Worm (Caenorhabditis elegans) whole organism, early embryonic: Measurements from ENCODE around the gene deg-1.

Experiments
- B0310.2 ChIP-seq: sonication (generic microtip); optimal IDR thresholded peaks from 2 replicates; lab custom pipeline; 2016; ENCODE audit warnings: mild to moderate bottlenecking, missing genetic modification characterization, missing compliant biosample characterization
- F13C5.2 ChIP-seq: sonication (generic microtip); optimal IDR thresholded peaks from 2 replicates; lab custom pipeline; 2017; ENCODE audit warnings: mild to moderate bottlenecking, missing genetic modification characterization, inconsistent platforms, missing compliant biosample characterization
- aly-1 ChIP-seq: sonication (generic microtip); optimal IDR thresholded peaks from 2 replicates; lab custom pipeline; 2016; ENCODE audit warnings: missing genetic modification characterization, missing compliant biosample characterization
- ama-1 ChIP-seq: fragments of 150-350 bp; optimal IDR thresholded peaks from 2 replicates; lab custom pipeline; 2014
- ceh-13 ChIP-seq: fragments of 200-800 bp; sonication (Bioruptor generic); optimal IDR thresholded peaks from 2 replicates; lab custom pipeline; 2018; ENCODE audit warnings: mild to moderate bottlenecking, missing genetic modification characterization, missing compliant biosample characterization
- ceh-36 ChIP-seq: sonication (generic microtip); optimal IDR thresholded peaks from 2 replicates; lab custom pipeline; 2016; ENCODE audit warnings: missing genetic modification characterization, inconsistent platforms, missing compliant biosample characterization
- ets-7 ChIP-seq: sonication (generic microtip); optimal IDR thresholded peaks from 2 replicates; lab custom pipeline; 2016; ENCODE audit warnings: missing genotype, missing genetic modification characterization, missing compliant biosample characterization
- flt-1 ChIP-seq: fragments of 200-800 bp; sonication (Bioruptor generic); IDR thresholded peaks from 2 replicates; pipeline ENCODE4 v1.3.6; 2022; ENCODE audit warnings: missing genetic modification characterization, missing compliant biosample characterization
- hmbx-1 ChIP-seq: sonication (generic microtip); optimal IDR thresholded peaks from 2 replicates; lab custom pipeline; 2016; ENCODE audit warnings: mild to moderate bottlenecking, missing genetic modification characterization, missing compliant biosample characterization
- hmg-4 ChIP-seq: fragments of 200-800 bp; sonication (Bioruptor generic); optimal IDR thresholded peaks from 2 replicates; lab custom pipeline; 2018; ENCODE audit warnings: mild to moderate bottlenecking, missing genetic modification characterization, missing compliant biosample characterization
- hnd-1 ChIP-seq: sonication (generic microtip); optimal IDR thresholded peaks from 2 replicates; lab custom pipeline; 2016; ENCODE audit warnings: missing genetic modification characterization, missing compliant biosample characterization
- pes-1 ChIP-seq: fragments of 200-800 bp; sonication (Bioruptor generic); IDR thresholded peaks from 2 replicates; pipeline ENCODE4 v1.3.6; 2022; ENCODE audit warnings: missing genetic modification reagents, missing genetic modification characterization, missing compliant biosample characterization
- scrt-1 ChIP-seq: fragments of 200-800 bp; sonication (Bioruptor generic); IDR thresholded peaks from 2 replicates; pipeline ENCODE4 v1.3.6; 2022; ENCODE audit warnings: missing genetic modification characterization, missing compliant biosample characterization
- sea-1 ChIP-seq: fragments of 200-800 bp; sonication (Bioruptor generic); conservative IDR thresholded peaks from 2 replicates; pipeline ENCODE4 v1.3.6; 2022; ENCODE audit warnings: missing genetic modification characterization, missing compliant biosample characterization
- tbx-11 ChIP-seq: fragments of 200-800 bp; sonication (Bioruptor generic); IDR thresholded peaks from 2 replicates; pipeline ENCODE4 v1.3.6; 2022; ENCODE audit warnings: missing genetic modification characterization, missing compliant biosample characterization
- tbx-37 ChIP-seq: fragments of 200-800 bp; sonication (Bioruptor generic); conservative IDR thresholded peaks from 2 replicates; pipeline ENCODE4 v1.3.6; 2022; ENCODE audit warnings: missing genetic modification reagents, missing genetic modification characterization, missing compliant biosample characterization
- tra-4 ChIP-seq: sonication (generic microtip); optimal IDR thresholded peaks from 2 replicates; lab custom pipeline; 2017; ENCODE audit warnings: missing genetic modification characterization, missing compliant biosample characterization

Gene deg-1

DNA sequence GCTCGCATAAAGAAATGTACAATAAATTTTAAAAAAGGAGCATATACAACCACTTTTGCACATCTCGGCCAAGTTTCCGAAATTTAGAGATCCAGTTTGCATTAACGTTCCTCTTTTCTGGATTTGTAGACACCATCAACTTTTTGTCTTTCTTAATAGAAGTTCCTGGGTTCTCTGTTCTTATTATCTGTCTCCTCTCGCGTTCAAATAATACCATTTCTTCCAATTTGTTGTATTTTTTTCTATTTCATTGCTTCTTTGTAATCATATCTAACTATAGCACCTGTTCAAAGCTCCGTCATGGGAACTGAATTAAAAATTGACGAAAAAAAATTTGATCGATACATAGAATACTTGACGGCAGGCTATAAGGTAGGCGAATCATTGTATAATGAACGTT, 13.5 kb upstream of the deg-1 start, which contains the start of gene K09F5.1:
Gene K09F5.1, plus strand, starts transcription at position 301 of the 400 bp plus-strand sequence.
- no peak for TF ChIP-seq ama-1 (lab: Kevin White, UChicago)
- no peak for TF ChIP-seq tra-4 (tag; lab: Kevin White, UChicago)
- TF ChIP-seq pes-1 (GFP tag; lab: Robert Waterston, UW): no peak
- no peak for TF ChIP-seq hnd-1 (tag; lab: Kevin White, UChicago)
- TF ChIP-seq hmg-4: no peak
- no peak for TF ChIP-seq F13C5.2 (tag; lab: Kevin White, UChicago)
- TF ChIP-seq ceh-13 (GFP tag; lab: Kevin White, UChicago): no peak
- no peak for TF ChIP-seq ceh-36 (tag; lab: Kevin White, UChicago)
- TF ChIP-seq tbx-37 (GFP tag; lab: Robert Waterston, UW): no peak
- no peak for TF ChIP-seq ets-7 (tag; lab: Kevin White, UChicago)
- no peak for TF ChIP-seq scrt-1 (GFP tag; lab: Robert Waterston, UW)
- no peak for TF ChIP-seq B0310.2 (tag; lab: Kevin White, UChicago)
- no peak for TF ChIP-seq aly-1 (tag; lab: Kevin White, UChicago)
- no peak for TF ChIP-seq hmbx-1 (tag; lab: Kevin White, UChicago)

DNA sequence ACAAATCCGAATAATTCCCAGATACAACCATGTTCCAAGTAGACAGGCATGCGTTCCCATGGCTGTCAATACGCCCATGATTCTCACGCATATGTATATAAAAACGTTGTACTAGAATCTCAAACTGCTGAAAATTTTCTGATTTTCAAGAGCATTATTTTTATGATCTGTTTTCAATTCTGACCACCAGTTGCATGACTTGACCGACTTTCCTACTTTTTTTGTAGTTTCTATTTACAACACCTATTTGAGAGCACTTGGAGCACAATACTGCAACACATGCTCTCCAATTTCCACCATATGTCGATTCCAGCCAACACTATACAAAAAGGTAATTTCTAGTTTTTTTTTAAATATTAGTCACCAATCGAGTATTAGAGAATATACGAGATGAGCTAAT, 8.9 kb upstream of the deg-1 start, which contains the start of gene ref-2:
Gene ref-2, plus strand, starts transcription at position 301 of the 400 bp plus-strand sequence.
- no peak for TF ChIP-seq hmbx-1 (tag; lab: Kevin White, UChicago)
- TF ChIP-seq ceh-36 (tag; lab: Kevin White, UChicago): no peak
- no peak for TF ChIP-seq hnd-1 (tag; lab: Kevin White, UChicago)
- no peak for TF ChIP-seq pes-1 (GFP tag; lab: Robert Waterston, UW)
- no peak for TF ChIP-seq B0310.2 (tag; lab: Kevin White, UChicago)
- TF ChIP-seq aly-1 (tag; lab: Kevin White, UChicago): no peak
- TF ChIP-seq scrt-1 (GFP tag; lab: Robert Waterston, UW): no peak
- no peak for TF ChIP-seq tra-4 (tag; lab: Kevin White, UChicago)
- TF ChIP-seq F13C5.2 (tag; lab: Kevin White, UChicago): no peak
- no peak for TF ChIP-seq ceh-13 (GFP tag; lab: Kevin White, UChicago)
- no peak for TF ChIP-seq tbx-37 (GFP tag; lab: Robert Waterston, UW)
- TF ChIP-seq tbx-11: no peak
- TF ChIP-seq ets-7 (tag; lab: Kevin White, UChicago): no peak

DNA sequence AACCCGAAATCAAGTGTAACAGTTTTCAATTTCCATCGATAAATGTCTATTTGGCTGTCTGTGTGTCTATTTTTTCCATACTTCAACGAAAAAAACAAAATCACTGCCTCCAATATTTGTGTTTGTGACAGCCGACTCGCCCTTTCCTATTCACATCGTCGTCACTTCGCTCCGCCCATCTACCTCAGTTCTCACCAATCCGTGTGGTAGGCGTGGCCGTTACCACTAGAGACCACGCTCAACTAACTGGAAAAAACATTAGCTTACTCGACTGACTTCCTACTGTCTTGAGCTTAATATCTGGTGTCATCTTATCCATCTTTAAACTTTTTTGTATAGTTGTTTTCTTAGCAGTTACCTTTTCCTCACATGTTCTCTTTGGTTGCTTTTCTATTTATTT, 7.5 kb upstream of the deg-1 start:
- TF ChIP-seq hnd-1 (tag; lab: Kevin White, UChicago) (no peak), ceh-13 (GFP tag; lab: Kevin White, UChicago) (no peak), tbx-37 (GFP tag; lab: Robert Waterston, UW) (no peak), hmbx-1 (tag; lab: Kevin White, UChicago) (no peak), ama-1 (lab: Kevin White, UChicago) (no peak), ets-7 (tag; lab: Kevin White, UChicago) (no peak), ceh-36 (tag; lab: Kevin White, UChicago) (no peak), sea-1 (GFP tag; lab: Robert Waterston, UW) (no peak), F13C5.2 (tag; lab: Kevin White, UChicago) (no peak), scrt-1 (GFP tag; lab: Robert Waterston, UW) (no peak), pes-1 (GFP tag; lab: Robert Waterston, UW) (no peak), tra-4 (tag; lab: Kevin White, UChicago) (no peak), hmg-4 (no peak)

DNA sequence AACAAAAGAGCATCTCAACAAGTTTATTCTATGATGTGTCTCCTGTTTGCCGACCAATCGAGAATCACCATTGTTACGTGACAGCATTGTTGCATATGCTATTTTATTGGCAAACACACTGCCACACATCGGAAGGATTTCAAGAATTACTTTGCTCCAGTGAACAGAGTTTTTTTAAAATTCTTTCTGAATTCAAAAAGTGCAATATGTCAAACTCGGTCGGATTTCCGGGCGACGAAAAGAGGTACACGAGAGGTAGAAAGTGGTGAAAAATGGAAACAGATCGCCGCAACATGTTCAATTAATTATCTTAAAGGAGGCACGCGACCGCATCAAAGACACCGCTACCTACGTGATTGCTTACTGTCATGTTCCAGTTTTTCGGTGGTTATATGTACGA, 2.8 kb upstream of the deg-1 start:
- TF ChIP-seq ama-1 (lab: Kevin White, UChicago): no peak
- TF ChIP-seq hnd-1 (tag; lab: Kevin White, UChicago): no peak
- no peak for TF ChIP-seq ceh-13 (GFP tag; lab: Kevin White, UChicago)
- TF ChIP-seq ceh-36 (tag; lab: Kevin White, UChicago): no peak
- no peak for TF ChIP-seq hmbx-1 (tag; lab: Kevin White, UChicago)
- TF ChIP-seq B0310.2 (tag; lab: Kevin White, UChicago): no peak
- no peak for TF ChIP-seq tra-4 (tag; lab: Kevin White, UChicago)

DNA sequence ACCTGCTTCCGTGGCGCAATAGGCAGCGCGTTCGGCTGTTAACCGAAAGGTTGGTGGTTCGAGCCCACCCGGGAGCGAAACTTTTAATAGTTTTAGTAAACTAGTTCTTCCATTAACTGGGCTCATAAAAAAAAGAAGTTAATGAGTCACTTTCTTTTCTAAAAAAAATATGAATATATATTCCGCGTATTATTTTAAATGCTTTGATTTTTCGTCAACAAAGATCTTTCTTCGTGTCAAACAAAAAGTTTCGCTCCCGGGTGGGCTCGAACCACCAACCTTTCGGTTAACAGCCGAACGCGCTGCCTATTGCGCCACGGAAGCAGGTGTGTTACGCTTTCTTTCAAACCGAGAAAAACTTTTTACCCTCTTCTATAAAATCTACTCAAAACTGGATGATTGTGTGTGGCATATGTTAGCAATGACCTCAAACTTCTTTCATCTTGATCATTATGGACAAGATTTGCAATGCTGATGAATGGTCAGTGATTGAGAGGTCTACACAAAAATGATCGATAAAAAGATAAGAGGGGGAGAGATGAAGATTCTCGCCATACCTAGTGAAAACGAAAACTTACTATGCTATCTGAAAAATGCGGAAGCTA, 20.9 kb downstream of the deg-1 start:
- TF ChIP-seq hmbx-1 (tag; lab: Kevin White, UChicago) (no peak), pes-1 (GFP tag; lab: Robert Waterston, UW) (0 out of 2 replicates have a peak, but pooled peaks have one; percentile 41)

DNA sequence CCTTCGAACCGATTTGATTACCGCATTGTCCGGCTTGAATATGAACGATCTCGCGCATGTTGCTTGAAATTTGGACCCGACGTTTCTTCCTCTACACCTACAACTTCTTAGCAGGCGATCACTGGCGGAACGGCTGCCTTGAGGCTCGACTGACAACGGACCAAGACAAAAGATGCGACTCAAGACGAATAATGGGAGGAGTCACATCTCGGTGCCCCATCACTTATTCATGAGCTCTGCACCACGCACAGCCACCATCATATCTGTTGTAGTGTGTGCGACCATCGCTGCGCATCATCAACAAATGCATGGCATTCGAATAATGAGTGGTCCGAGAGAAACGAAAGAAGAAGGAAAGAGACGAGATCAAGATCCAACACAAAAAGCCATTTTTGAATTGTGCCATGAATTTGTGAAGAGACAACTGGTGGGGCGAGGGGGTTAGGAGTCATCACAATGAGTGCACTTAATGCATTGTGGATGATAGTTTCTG, 23.7 kb downstream of the deg-1 start, which contains the start of gene mec-7:
Gene mec-7, minus strand, starts transcription at position 181 of the 493 bp plus-strand sequence.
- no peak for TF ChIP-seq F13C5.2 (tag; lab: Kevin White, UChicago)
- TF ChIP-seq scrt-1 (GFP tag; lab: Robert Waterston, UW): no peak
- no peak for TF ChIP-seq hmbx-1 (tag; lab: Kevin White, UChicago)
- TF ChIP-seq tra-4 (tag; lab: Kevin White, UChicago): no peak
- TF ChIP-seq ceh-13 (GFP tag; lab: Kevin White, UChicago): no peak
- TF ChIP-seq B0310.2 (tag; lab: Kevin White, UChicago): no peak
- TF ChIP-seq sea-1 (GFP tag; lab: Robert Waterston, UW): no peak
- TF ChIP-seq ets-7 (tag; lab: Kevin White, UChicago): no peak
- no peak for TF ChIP-seq hmg-4
- TF ChIP-seq tbx-11: no peak
- no peak for TF ChIP-seq ama-1 (lab: Kevin White, UChicago)
- no peak for TF ChIP-seq tbx-37 (GFP tag; lab: Robert Waterston, UW)
- TF ChIP-seq pes-1 (GFP tag; lab: Robert Waterston, UW): no peak
- no peak for TF ChIP-seq aly-1 (tag; lab: Kevin White, UChicago)
- no peak for TF ChIP-seq ceh-36 (tag; lab: Kevin White, UChicago)
- TF ChIP-seq hnd-1 (tag; lab: Kevin White, UChicago): no peak
- TF ChIP-seq flt-1 (GFP tag; lab: Robert Waterston, UW): no peak
